Comparison of ENCODE assay signal across 5 fruit fly cellular contexts in genomic region chrX:7539126-7539525, dm6.
A peak's percentile ranks its signal among the peaks of the same experiment; 100 is the strongest.
TF ChIP-seq lines count a peak whose summit lies in the region.

No protein-coding gene starts in this region.

- TF ChIP-seq CTCF in whole organism, embryonic (GFP tag; optimal IDR thresholded peaks at IDR 0.05; lab: Kevin White, UChicago) = no peak

TF ChIP-seq in whole organism, adult, 20 proteins besides CTCF, POLR2A, EP300 and RAD21:
- TF ChIP-seq Crg-1 (GFP tag; optimal IDR thresholded peaks at IDR 0.05; lab: Kevin White, UChicago) (no peak), tj (GFP tag; optimal IDR thresholded peaks at IDR 0.05; lab: Kevin White, UChicago) (peak; percentile 10)
TF ChIP-seq in whole organism, adult: peak in this region for 1.

TF ChIP-seq in whole organism, embryonic, 481 proteins besides CTCF, POLR2A, EP300 and RAD21 (continues in another document):
- peak; percentile 40 for TF ChIP-seq Med (GFP tag; lab: Kevin White, UChicago)
- no peak for TF ChIP-seq zen2 (GFP tag; IDR thresholded peaks at IDR 0.05; lab: Robert Waterston, UW; ENCODE audit: partially characterized antibody)
- TF ChIP-seq Mad (GFP tag; optimal IDR thresholded peaks at IDR 0.05; lab: Kevin White, UChicago) = no peak
- TF ChIP-seq CG8924 (tag; optimal IDR thresholded peaks at IDR 0.05; lab: Kevin White, UChicago) = no peak
- no peak for TF ChIP-seq ttk (GFP tag; IDR thresholded peaks at IDR 0.05; lab: Robert Waterston, UW)
- no peak for TF ChIP-seq CG7928 (GFP tag; optimal IDR thresholded peaks at IDR 0.05; lab: Kevin White, UChicago)
- no peak for TF ChIP-seq CG10147 (GFP tag; optimal IDR thresholded peaks at IDR 0.05; lab: Kevin White, UChicago)
- TF ChIP-seq BEAF-32 (GFP tag; optimal IDR thresholded peaks at IDR 0.05; lab: Kevin White, UChicago) = no peak
- no peak for TF ChIP-seq CG17612 (GFP tag; IDR thresholded peaks at IDR 0.05; lab: Robert Waterston, UW)
- no peak for TF ChIP-seq HLH54F (GFP tag; optimal IDR thresholded peaks at IDR 0.05; lab: Kevin White, UChicago)
- no peak for TF ChIP-seq ato (GFP tag; IDR thresholded peaks at IDR 0.05; lab: Robert Waterston, UW; ENCODE audit: partially characterized antibody)
- TF ChIP-seq wek (GFP tag; optimal IDR thresholded peaks at IDR 0.05; lab: Kevin White, UChicago) = no peak
- peak; percentile 51 for TF ChIP-seq seq (GFP tag; IDR thresholded peaks at IDR 0.05; lab: Robert Waterston, UW)
- TF ChIP-seq CG4854 (GFP tag; optimal IDR thresholded peaks at IDR 0.05; lab: Kevin White, UChicago) = no peak
- TF ChIP-seq Lim3 (GFP tag; IDR thresholded peaks at IDR 0.05; lab: Robert Waterston, UW) = no peak
- no peak for TF ChIP-seq sima (GFP tag; optimal IDR thresholded peaks at IDR 0.05; lab: Kevin White, UChicago)
- TF ChIP-seq odd (GFP tag; optimal IDR thresholded peaks at IDR 0.05; lab: Kevin White, UChicago) = no peak
- peak; percentile 56 for TF ChIP-seq CG10366 (GFP tag; IDR thresholded peaks at IDR 0.05; lab: Robert Waterston, UW)
- TF ChIP-seq CG12155 (GFP tag; optimal IDR thresholded peaks at IDR 0.05; lab: Kevin White, UChicago) = no peak
- TF ChIP-seq Hsf (GFP tag; optimal IDR thresholded peaks at IDR 0.05; lab: Kevin White, UChicago) = no peak
- no peak for TF ChIP-seq grn (GFP tag; optimal IDR thresholded peaks at IDR 0.05; lab: Kevin White, UChicago)
- peak; percentile 37 for TF ChIP-seq Antp (GFP tag; optimal IDR thresholded peaks at IDR 0.05; lab: Kevin White, UChicago)
- TF ChIP-seq tgo (GFP tag; IDR thresholded peaks at IDR 0.05; lab: Robert Waterston, UW) = no peak

TF ChIP-seq in whole organism, prepupa, 60 proteins besides CTCF, POLR2A, EP300 and RAD21 (continues in another document):
- TF ChIP-seq eg (GFP tag; IDR thresholded peaks at IDR 0.05; lab: Robert Waterston, UW) (peak; percentile 43; the same call in 1 of the 3 replicates), vri (GFP tag; optimal IDR thresholded peaks at IDR 0.05; lab: Kevin White, UChicago) (no peak), CG6854 (GFP tag; optimal IDR thresholded peaks at IDR 0.05; lab: Kevin White, UChicago) (no peak), CG4318 (GFP tag; optimal IDR thresholded peaks at IDR 0.05; lab: Kevin White, UChicago) (peak; percentile 8), Ets21C (GFP tag; optimal IDR thresholded peaks at IDR 0.05; lab: Kevin White, UChicago) (no peak), fd85E (GFP tag; optimal IDR thresholded peaks at IDR 0.05; lab: Kevin White, UChicago) (no peak), CG1621 (tag; optimal IDR thresholded peaks at IDR 0.05; lab: Kevin White, UChicago) (no peak), Sox15 (GFP tag; optimal IDR thresholded peaks at IDR 0.05; lab: Kevin White, UChicago) (no peak), CG32006 (GFP tag; optimal IDR thresholded peaks at IDR 0.05; lab: Kevin White, UChicago) (peak; percentile 24), CG8119 (GFP tag; IDR thresholded peaks at IDR 0.05; lab: Robert Waterston, UW) (peak; percentile 76), Hr4 (GFP tag; optimal IDR thresholded peaks at IDR 0.05; lab: Kevin White, UChicago) (peak; percentile 36), CG11762 (GFP tag; optimal IDR thresholded peaks at IDR 0.05; lab: Kevin White, UChicago; ENCODE audit: insufficient read depth) (peak; percentile 5), CG10669 (GFP tag; optimal IDR thresholded peaks at IDR 0.05; lab: Kevin White, UChicago) (peak; percentile 28), Eip93F (GFP tag; optimal IDR thresholded peaks at IDR 0.05; lab: Kevin White, UChicago) (no peak), svp (GFP tag; lab: Kevin White, UChicago) (peak; percentile 4), spab (GFP tag; optimal IDR thresholded peaks at IDR 0.05; lab: Kevin White, UChicago) (no peak), Sox14 (GFP tag; optimal IDR thresholded peaks at IDR 0.05; lab: Kevin White, UChicago) (no peak), CG8632 (GFP tag; optimal IDR thresholded peaks at IDR 0.05; lab: Kevin White, UChicago) (no peak), lz (GFP tag; optimal IDR thresholded peaks at IDR 0.05; lab: Kevin White, UChicago) (no peak), OdsH (GFP tag; optimal IDR thresholded peaks at IDR 0.05; lab: Kevin White, UChicago) (peak; percentile 4), Eip75B (GFP tag; optimal IDR thresholded peaks at IDR 0.05; lab: Kevin White, UChicago) (peak; percentile 56), CG11902 (GFP tag; optimal IDR thresholded peaks at IDR 0.05; lab: Kevin White, UChicago) (no peak), Ets96B (tag; optimal IDR thresholded peaks at IDR 0.05; lab: Kevin White, UChicago) (peak; percentile 34), Eip78C (GFP tag; lab: Kevin White, UChicago) (peak; percentile 65)

TF ChIP-seq in whole organism, pupa, 21 proteins besides CTCF, POLR2A, EP300 and RAD21:
- TF ChIP-seq CG14655 (GFP tag; optimal IDR thresholded peaks at IDR 0.05; lab: Kevin White, UChicago) = peak; percentile 66
- no peak for TF ChIP-seq Pif1B (GFP tag; optimal IDR thresholded peaks at IDR 0.05; lab: Kevin White, UChicago)
- TF ChIP-seq rn (GFP tag; IDR thresholded peaks at IDR 0.05; lab: Robert Waterston, UW) = no peak
- TF ChIP-seq CG12605 (GFP tag; IDR thresholded peaks at IDR 0.05; lab: Robert Waterston, UW) = no peak
- TF ChIP-seq CG34367 (tag; optimal IDR thresholded peaks at IDR 0.05; lab: Kevin White, UChicago) = no peak
- peak; percentile 41 for TF ChIP-seq CG8301 (tag; optimal IDR thresholded peaks at IDR 0.05; lab: Kevin White, UChicago)
- no peak for TF ChIP-seq Snoo (tag; optimal IDR thresholded peaks at IDR 0.05; lab: Kevin White, UChicago)
- TF ChIP-seq Ets98B (GFP tag; IDR thresholded peaks at IDR 0.05; lab: Robert Waterston, UW) = 0 out of 2 replicates have a peak, but pooled peaks have one; percentile 26
- TF ChIP-seq CG32121 (GFP tag; IDR thresholded peaks at IDR 0.05; lab: Robert Waterston, UW) = no peak
- TF ChIP-seq gl (tag; optimal IDR thresholded peaks at IDR 0.05; lab: Kevin White, UChicago) = peak; percentile 3
- TF ChIP-seq EcR (GFP tag; optimal IDR thresholded peaks at IDR 0.05; lab: Kevin White, UChicago) = no peak
- TF ChIP-seq D1 (tag; optimal IDR thresholded peaks at IDR 0.05; lab: Kevin White, UChicago) = peak; percentile 2
- TF ChIP-seq CG15710 (tag; optimal IDR thresholded peaks at IDR 0.05; lab: Kevin White, UChicago) = peak; percentile 33
- TF ChIP-seq Pif1A (GFP tag; optimal IDR thresholded peaks at IDR 0.05; lab: Kevin White, UChicago) = peak; percentile 46
- TF ChIP-seq CG4496 (GFP tag; IDR thresholded peaks at IDR 0.05; lab: Robert Waterston, UW) = peak; percentile 64; the same call in 2 of the 3 replicates
- peak; percentile 59; the same call in 2 of the 3 replicates for TF ChIP-seq fd96Ca (GFP tag; IDR thresholded peaks at IDR 0.05; lab: Robert Waterston, UW)
- peak; percentile 7 for TF ChIP-seq CG13204 (GFP tag; optimal IDR thresholded peaks at IDR 0.05; lab: Kevin White, UChicago)
- peak; percentile 46 for TF ChIP-seq CG8159 (tag; optimal IDR thresholded peaks at IDR 0.05; lab: Kevin White, UChicago)
- TF ChIP-seq CG10348 (GFP tag; IDR thresholded peaks at IDR 0.05; lab: Robert Waterston, UW) = no peak
- TF ChIP-seq CG9948 (tag; optimal IDR thresholded peaks at IDR 0.05; lab: Kevin White, UChicago) = peak; percentile 47
- peak; percentile 54 for TF ChIP-seq CG17806 (tag; optimal IDR thresholded peaks at IDR 0.05; lab: Kevin White, UChicago)

TF ChIP-seq in whole organism, wandering third instar larva, 38 proteins besides CTCF, POLR2A, EP300 and RAD21:
- TF ChIP-seq ey (GFP tag; optimal IDR thresholded peaks at IDR 0.05; lab: Kevin White, UChicago) (peak; percentile 12), CG9705 (GFP tag; optimal IDR thresholded peaks at IDR 0.05; lab: Kevin White, UChicago) (no peak), foxo (GFP tag; optimal IDR thresholded peaks at IDR 0.05; lab: Kevin White, UChicago) (peak in 1 of 2 experiments; percentile 8), dmrt93B (GFP tag; optimal IDR thresholded peaks at IDR 0.05; lab: Kevin White, UChicago) (no peak)
